Fruit fly (Drosophila melanogaster): ENCODE results near the gene lds.

lds gene

DNA sequence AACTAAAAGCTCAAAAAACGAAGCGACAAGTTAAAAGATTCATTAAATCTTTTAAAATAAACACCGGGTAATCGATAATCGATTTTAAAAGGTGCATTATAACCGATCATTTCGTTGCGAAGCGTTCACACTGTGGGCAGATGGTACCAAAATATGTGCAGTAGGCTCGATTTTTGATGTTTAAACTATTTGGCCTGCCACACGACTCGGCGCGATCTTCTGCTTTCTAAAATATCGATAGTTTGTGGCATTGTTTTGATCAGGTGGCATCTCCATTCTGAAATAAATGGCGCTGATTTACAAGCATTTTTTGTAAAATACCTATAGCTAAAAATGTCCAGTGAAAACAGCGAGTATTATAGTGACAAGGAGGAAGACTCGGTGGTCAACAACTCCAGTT is at the start of gene lds, which contains the start of gene CG10445 (continued):
- TF ChIP-seq jing (GFP tag; optimal IDR thresholded peaks at IDR 0.05) = no peak
- no peak for TF ChIP-seq CG12104 (GFP tag; optimal IDR thresholded peaks at IDR 0.05)
- TF ChIP-seq CG10431 (GFP tag; optimal IDR thresholded peaks at IDR 0.05) = no peak
- TF ChIP-seq CG11398 (GFP tag; optimal IDR thresholded peaks at IDR 0.05) = no peak
- TF ChIP-seq cad (GFP tag; optimal IDR thresholded peaks at IDR 0.05) = no peak
- TF ChIP-seq GATAe (GFP tag; conservative IDR thresholded peaks at IDR 0.05) = no peak
- TF ChIP-seq ac (GFP tag; optimal IDR thresholded peaks at IDR 0.05) = no peak
- TF ChIP-seq psq (GFP tag; optimal IDR thresholded peaks at IDR 0.05) = no peak
- no peak for TF ChIP-seq CG15269 (tag; optimal IDR thresholded peaks at IDR 0.05)
- TF ChIP-seq CG14965 (GFP tag; optimal IDR thresholded peaks at IDR 0.05; ENCODE audit: borderline replicate concordance) = no peak
- peak; percentile 68; the same call in 1 of the 4 replicates for TF ChIP-seq chinmo (GFP tag; IDR thresholded peaks at IDR 0.05; ENCODE audit: partially characterized antibody)
- TF ChIP-seq CG6683 (GFP tag; optimal IDR thresholded peaks at IDR 0.05) = no peak
- TF ChIP-seq CG13123 (GFP tag; optimal IDR thresholded peaks at IDR 0.05) = no peak
- TF ChIP-seq CG43689 (GFP tag; IDR thresholded peaks at IDR 0.05) = no peak
- TF ChIP-seq Hr51 (GFP tag; optimal IDR thresholded peaks at IDR 0.05) = no peak
- no peak for TF ChIP-seq CG11723 (GFP tag; optimal IDR thresholded peaks at IDR 0.05)
- TF ChIP-seq CG11093 (GFP tag; IDR thresholded peaks at IDR 0.05) = no peak
- no peak for TF ChIP-seq CrebB (tag; optimal IDR thresholded peaks at IDR 0.05)
- TF ChIP-seq danr (GFP tag; IDR thresholded peaks at IDR 0.05) = no peak
- no peak for TF ChIP-seq CG8089 (GFP tag; optimal IDR thresholded peaks at IDR 0.05)
- no peak for TF ChIP-seq Ravus (GFP tag; IDR thresholded peaks at IDR 0.05)
- no peak for TF ChIP-seq Atf3 (GFP tag; optimal IDR thresholded peaks at IDR 0.05)
- TF ChIP-seq NFAT (GFP tag; IDR thresholded peaks at IDR 0.05) = no peak
- peak; percentile 63 for TF ChIP-seq CG2129 (GFP tag; IDR thresholded peaks at IDR 0.05; ENCODE audit: partially characterized antibody)
- no peak for TF ChIP-seq CG1792 (GFP tag; optimal IDR thresholded peaks at IDR 0.05)
- no peak for TF ChIP-seq Spps (tag; optimal IDR thresholded peaks at IDR 0.05)
- TF ChIP-seq Fer3 (tag; optimal IDR thresholded peaks at IDR 0.05) = no peak
- TF ChIP-seq bab2 (GFP tag; optimal IDR thresholded peaks at IDR 0.05) = no peak
- no peak for TF ChIP-seq sima (GFP tag; optimal IDR thresholded peaks at IDR 0.05)
- TF ChIP-seq HLHmδ (GFP tag; optimal IDR thresholded peaks at IDR 0.05) = no peak
- no peak for TF ChIP-seq CG12391 (tag; optimal IDR thresholded peaks at IDR 0.05)
- TF ChIP-seq CG17186 (GFP tag; optimal IDR thresholded peaks at IDR 0.05) = peak; percentile 79
- TF ChIP-seq CG10209 (GFP tag; optimal IDR thresholded peaks at IDR 0.05) = no peak
- TF ChIP-seq CG12744 (GFP tag; optimal IDR thresholded peaks at IDR 0.05) = no peak
- no peak for TF ChIP-seq scrt (GFP tag; optimal IDR thresholded peaks at IDR 0.05)
- no peak for TF ChIP-seq D19A (tag; optimal IDR thresholded peaks at IDR 0.05)
- TF ChIP-seq CG17359 (tag; optimal IDR thresholded peaks at IDR 0.05) = no peak
- peak; percentile 95 for TF ChIP-seq HLH4C (GFP tag; IDR thresholded peaks at IDR 0.05; ENCODE audit: partially characterized antibody)
- no peak for TF ChIP-seq Vsx1 (GFP tag; optimal IDR thresholded peaks at IDR 0.05)
- no peak for TF ChIP-seq aop (GFP tag; IDR thresholded peaks at IDR 0.05)
- no peak for TF ChIP-seq Mad (GFP tag; optimal IDR thresholded peaks at IDR 0.05)
- no peak for TF ChIP-seq ranshi (GFP tag; IDR thresholded peaks at IDR 0.05)
- TF ChIP-seq CG18619 (GFP tag; optimal IDR thresholded peaks at IDR 0.05) = no peak
- no peak for TF ChIP-seq sr (GFP tag; IDR thresholded peaks at IDR 0.05)
- no peak for TF ChIP-seq CG7556 (GFP tag; optimal IDR thresholded peaks at IDR 0.05)
- peak; percentile 50 for TF ChIP-seq CG10267 (tag; optimal IDR thresholded peaks at IDR 0.05)
- TF ChIP-seq Lhr (GFP tag; optimal IDR thresholded peaks at IDR 0.05) = peak; percentile 50
- TF ChIP-seq tgo (GFP tag; IDR thresholded peaks at IDR 0.05) = no peak
- no peak for TF ChIP-seq CG13624 (GFP tag; optimal IDR thresholded peaks at IDR 0.05)
- TF ChIP-seq luna (GFP tag; optimal IDR thresholded peaks at IDR 0.05) = no peak
- no peak for TF ChIP-seq az2 (GFP tag; optimal IDR thresholded peaks at IDR 0.05)
- TF ChIP-seq CG8478 (optimal IDR thresholded peaks at IDR 0.05) = no peak

Measured in whole organism, embryonic.